Fruit fly (Drosophila melanogaster) whole organism, embryonic: ENCODE results near the gene dlg1.

ENCODE experiments used
- Abd-B ChIP-seq: fragments of 200-800 bp; sonication (Bioruptor generic); optimal IDR thresholded peaks from 2 replicates; lab custom pipeline; 2018; ENCODE audit warnings: missing biosample characterization, mild to moderate bottlenecking, missing genetic modification characterization, moderate library complexity
- Awh ChIP-seq: fragments of 200-800 bp; sonication (Bioruptor generic); IDR thresholded peaks from 2 replicates; pipeline ENCODE4, ENCODE4 v1.3.6; 2022; ENCODE audit warnings: missing biosample characterization, missing genetic modification characterization
- Blimp-1 ChIP-seq: fragments of 200-800 bp; sonication (Bioruptor generic); optimal IDR thresholded peaks from 3 replicates; lab custom pipeline; 2018; ENCODE audit warnings: missing biosample characterization, missing genetic modification characterization, mild to moderate bottlenecking, moderate library complexity, missing genetic modification reagents
- CG12769 ChIP-seq: fragments of 200-800 bp; sonication (Bioruptor generic); optimal IDR thresholded peaks from 2 replicates; lab custom pipeline; 2019; ENCODE audit warnings: missing biosample characterization, mild to moderate bottlenecking, missing genetic modification characterization, moderate library complexity
- CG13296 ChIP-seq: fragments of 200-800 bp; sonication (Bioruptor generic); optimal IDR thresholded peaks from 3 replicates; lab custom pipeline; 2018; ENCODE audit warnings: missing biosample characterization, mild to moderate bottlenecking, missing genetic modification characterization
- CG14860 ChIP-seq: fragments of 200-800 bp; sonication (Bioruptor generic); IDR thresholded peaks from 3 replicates; pipeline ENCODE4 v1.3.6; 2022; ENCODE audit warnings: missing biosample characterization, missing genetic modification characterization; ENCODE audit not compliant: partially characterized antibody
- CG15011 ChIP-seq: fragments of 200-800 bp; sonication (Bioruptor generic); optimal IDR thresholded peaks from 3 replicates; lab custom pipeline; 2018; ENCODE audit warnings: missing biosample characterization, mild to moderate bottlenecking, missing genetic modification characterization
- CG1792 ChIP-seq: fragments of 200-800 bp; sonication (Bioruptor generic); optimal IDR thresholded peaks from 2 replicates; lab custom pipeline; 2016; ENCODE audit warnings: missing biosample characterization, missing genetic modification characterization
- CG18011 ChIP-seq: fragments of 200-800 bp; sonication (Bioruptor generic); optimal IDR thresholded peaks from 2 replicates; lab custom pipeline; 2017; ENCODE audit warnings: missing biosample characterization, missing genetic modification characterization, mild to moderate bottlenecking, moderate library complexity, missing genotype
- CG2678 ChIP-seq: fragments of 200-800 bp; sonication (Bioruptor generic); optimal IDR thresholded peaks from 3 replicates; lab custom pipeline; 2019; ENCODE audit warnings: missing biosample characterization, mild to moderate bottlenecking, missing genetic modification characterization, moderate library complexity
- CG31224 ChIP-seq: fragments of 200-800 bp; sonication (Bioruptor generic); IDR thresholded peaks from 2 replicates; pipeline ENCODE4 v1.3.6; 2022; ENCODE audit warnings: missing biosample characterization, missing genetic modification characterization
- CG3838 ChIP-seq: fragments of 200-800 bp; sonication (Bioruptor generic); optimal IDR thresholded peaks from 3 replicates; lab custom pipeline; 2016; ENCODE audit warnings: missing biosample characterization, missing genetic modification characterization
- CG3847 ChIP-seq: fragments of 200-800 bp; sonication (Bioruptor generic); IDR thresholded peaks from 2 replicates; pipeline ENCODE4 v1.3.6; 2022; ENCODE audit warnings: missing biosample characterization, missing genetic modification characterization
- CG4424 ChIP-seq: fragments of 200-800 bp; sonication (Bioruptor generic); optimal IDR thresholded peaks from 3 replicates; lab custom pipeline; 2016; ENCODE audit warnings: missing biosample characterization, missing genetic modification characterization
- CG4707 ChIP-seq: fragments of 200-800 bp; sonication (Bioruptor generic); optimal IDR thresholded peaks from 2 replicates; lab custom pipeline; 2018; ENCODE audit warnings: missing biosample characterization, mild to moderate bottlenecking, missing genetic modification characterization, moderate library complexity
- CG6272 ChIP-seq: fragments of 200-800 bp; sonication (Bioruptor generic); IDR thresholded peaks from 2 replicates; pipeline ENCODE4 v1.3.6; 2022; ENCODE audit warnings: missing biosample characterization, missing genetic modification characterization
- CG6683 ChIP-seq: fragments of 200-800 bp; sonication (Bioruptor generic); optimal IDR thresholded peaks from 2 replicates; lab custom pipeline; 2017; ENCODE audit warnings: missing biosample characterization, mild to moderate bottlenecking, missing genetic modification characterization, missing genetic modification reagents
- CG6813 ChIP-seq: fragments of 200-800 bp; sonication (Bioruptor generic); optimal IDR thresholded peaks from 2 replicates; lab custom pipeline; 2017; ENCODE audit warnings: missing biosample characterization, missing genetic modification characterization, mild to moderate bottlenecking, moderate library complexity, missing genetic modification reagents
- CG6854 ChIP-seq: fragments of 200-800 bp; sonication (Bioruptor generic); optimal IDR thresholded peaks from 3 replicates; lab custom pipeline; 2017; ENCODE audit warnings: missing biosample characterization, mild to moderate bottlenecking, missing genetic modification characterization
- CG9437 ChIP-seq: fragments of 200-800 bp; sonication (Bioruptor generic); optimal IDR thresholded peaks from 2 replicates; lab custom pipeline; 2018; ENCODE audit warnings: missing biosample characterization, mild to moderate bottlenecking, missing genetic modification characterization
- E2f1 ChIP-seq: fragments of 200-800 bp; sonication (Bioruptor generic); IDR thresholded peaks from 2 replicates; pipeline ENCODE4 v1.3.6; 2022; ENCODE audit warnings: missing biosample characterization, missing genetic modification characterization
- Elba2 ChIP-seq: fragments of 200-800 bp; sonication (Bioruptor generic); optimal IDR thresholded peaks from 3 replicates; lab custom pipeline; 2016; ENCODE audit warnings: missing biosample characterization, missing genetic modification characterization
- Fer3 ChIP-seq: fragments of 200-800 bp; sonication (Bioruptor generic); optimal IDR thresholded peaks from 2 replicates; lab custom pipeline; 2018; ENCODE audit warnings: missing biosample characterization, mild to moderate bottlenecking, missing genetic modification characterization, moderate library complexity
- HmgD ChIP-seq: fragments of 200-800 bp; sonication (Bioruptor generic); optimal IDR thresholded peaks from 3 replicates; lab custom pipeline; 2016; ENCODE audit warnings: missing biosample characterization, missing genetic modification characterization
- Lim3 ChIP-seq: fragments of 200-800 bp; sonication (Bioruptor generic); IDR thresholded peaks from 2 replicates; pipeline ENCODE4 v1.3.6; 2022; ENCODE audit warnings: missing biosample characterization, missing genetic modification characterization
- MTF-1 ChIP-seq: fragments of 200-800 bp; sonication (Bioruptor generic); optimal IDR thresholded peaks from 2 replicates; lab custom pipeline; 2018; ENCODE audit warnings: missing biosample characterization, mild to moderate bottlenecking, missing genetic modification characterization, borderline replicate concordance
- NC2β ChIP-seq: fragments of 200-800 bp; sonication (Bioruptor generic); optimal IDR thresholded peaks from 2 replicates; lab custom pipeline; 2016; ENCODE audit warnings: missing biosample characterization, missing genetic modification characterization
- Scr ChIP-seq: fragments of 200-800 bp; sonication (Bioruptor generic); IDR thresholded peaks from 2 replicates; pipeline ENCODE4 v1.3.6; 2022; ENCODE audit warnings: missing biosample characterization, missing genetic modification characterization; ENCODE audit not compliant: partially characterized antibody
- Sox100B ChIP-seq: fragments of 200-800 bp; sonication (Bioruptor generic); optimal IDR thresholded peaks from 3 replicates; lab custom pipeline; 2018; ENCODE audit warnings: missing biosample characterization, mild to moderate bottlenecking, missing genetic modification characterization
- Tbp ChIP-seq: fragments of >200 bp; optimal IDR thresholded peaks from 2 replicates; lab custom pipeline; 2018; ENCODE audit warnings: missing biosample characterization, missing genetic modification characterization
- abd-A ChIP-seq: fragments of 200-800 bp; sonication (Bioruptor generic); optimal IDR thresholded peaks from 3 replicates; lab custom pipeline; 2019; ENCODE audit warnings: missing biosample characterization, mild to moderate bottlenecking, missing genetic modification characterization, moderate library complexity
- ap ChIP-seq: fragments of 200-800 bp; sonication (Bioruptor generic); IDR thresholded peaks from 2 replicates; pipeline ENCODE4 v1.3.6; 2022; ENCODE audit warnings: missing biosample characterization, missing genetic modification characterization
- bigmax ChIP-seq: fragments of 200-800 bp; sonication (Bioruptor generic); optimal IDR thresholded peaks from 2 replicates; lab custom pipeline; 2018; ENCODE audit warnings: missing biosample characterization, mild to moderate bottlenecking, missing genetic modification characterization
- br ChIP-seq: fragments of >200 bp; optimal IDR thresholded peaks from 2 replicates; lab custom pipeline; 2017
- cas ChIP-seq: fragments of 200-800 bp; sonication (Bioruptor generic); IDR thresholded peaks from 2 replicates; pipeline ENCODE4 v1.3.6; 2022; ENCODE audit warnings: missing biosample characterization, missing genetic modification characterization
- dati ChIP-seq: fragments of 200-800 bp; sonication (Bioruptor generic); IDR thresholded peaks from 2 replicates; pipeline ENCODE4 v1.3.6; 2022; ENCODE audit warnings: missing biosample characterization, missing genetic modification characterization
- dimm ChIP-seq: fragments of 200-800 bp; sonication (Bioruptor generic); IDR thresholded peaks from 2 replicates; pipeline ENCODE4 v1.3.6; 2022; ENCODE audit warnings: missing biosample characterization, missing genetic modification characterization
- dm ChIP-seq: fragments of 200-800 bp; sonication (Bioruptor generic); optimal IDR thresholded peaks from 3 replicates; lab custom pipeline; 2016; ENCODE audit warnings: missing biosample characterization, missing genetic modification characterization
- dysf ChIP-seq: fragments of 200-800 bp; sonication (Bioruptor generic); IDR thresholded peaks from 3 replicates; pipeline ENCODE4 v1.3.6; 2022; ENCODE audit warnings: missing biosample characterization, missing genetic modification characterization
- ewg ChIP-seq: fragments of 200-800 bp; sonication (Bioruptor generic); optimal IDR thresholded peaks from 3 replicates; lab custom pipeline; 2017; ENCODE audit warnings: mild to moderate bottlenecking, missing biosample characterization, missing genetic modification reagents, missing genetic modification characterization
- ken ChIP-seq: fragments of 200-800 bp; sonication (Bioruptor generic); IDR thresholded peaks from 3 replicates; pipeline ENCODE4 v1.3.6; 2022; ENCODE audit warnings: missing biosample characterization, missing genetic modification characterization
- prd ChIP-seq, 3 experiments: fragments of >200 bp in 2 of 3; fragments of 200-800 bp in 1 of 3; sonication (Bioruptor generic) in 1 of 3; optimal IDR thresholded peaks in 2 of 3; IDR thresholded peaks in 1 of 3; 2 replicates in 2 of 3; 3 replicates in 1 of 3; pipeline versions ENCODE4 v1.3.6 to Lab custom; 2017 to 2022; ENCODE audit warnings: missing biosample characterization in 1 of 3, missing genetic modification characterization in 1 of 3
- so ChIP-seq: fragments of 200-800 bp; sonication (Bioruptor generic); IDR thresholded peaks from 3 replicates; pipeline ENCODE4 v1.3.6; 2022; ENCODE audit warnings: missing biosample characterization, missing genetic modification characterization
- sr ChIP-seq: fragments of 200-800 bp; sonication (Bioruptor generic); IDR thresholded peaks from 3 replicates; pipeline ENCODE4 v1.3.6; 2022; ENCODE audit warnings: missing biosample characterization, missing genetic modification characterization
- tap ChIP-seq: fragments of 200-800 bp; optimal IDR thresholded peaks from 3 replicates; lab custom pipeline; 2019; ENCODE audit warnings: missing biosample characterization, mild to moderate bottlenecking, missing genetic modification characterization, moderate library complexity
- tio ChIP-seq: fragments of 200-800 bp; sonication (Bioruptor generic); optimal IDR thresholded peaks from 2 replicates; lab custom pipeline; 2017; ENCODE audit warnings: missing biosample characterization, missing genetic modification characterization, inconsistent platforms
- tll ChIP-seq, 2 experiments: fragments of 200-800 bp in 1 of 2; fragments of >200 bp in 1 of 2; sonication (Bioruptor generic) in 1 of 2; optimal IDR thresholded peaks; 2 replicates each; lab custom pipeline; 2017 to 2019; ENCODE audit warnings: missing biosample characterization in 2 of 2, missing genetic modification characterization in 2 of 2, mild to moderate bottlenecking in 1 of 2, moderate library complexity in 1 of 2
- trh ChIP-seq: fragments of 200-800 bp; sonication (Bioruptor generic); optimal IDR thresholded peaks from 2 replicates; lab custom pipeline; 2016; ENCODE audit warnings: missing biosample characterization, missing genetic modification characterization
- zfh1 ChIP-seq: fragments of 200-800 bp; sonication (Bioruptor generic); IDR thresholded peaks from 3 replicates; pipeline ENCODE4 v1.3.6; 2022; ENCODE audit warnings: missing biosample characterization, missing genetic modification characterization

dlg1 gene

DNA sequence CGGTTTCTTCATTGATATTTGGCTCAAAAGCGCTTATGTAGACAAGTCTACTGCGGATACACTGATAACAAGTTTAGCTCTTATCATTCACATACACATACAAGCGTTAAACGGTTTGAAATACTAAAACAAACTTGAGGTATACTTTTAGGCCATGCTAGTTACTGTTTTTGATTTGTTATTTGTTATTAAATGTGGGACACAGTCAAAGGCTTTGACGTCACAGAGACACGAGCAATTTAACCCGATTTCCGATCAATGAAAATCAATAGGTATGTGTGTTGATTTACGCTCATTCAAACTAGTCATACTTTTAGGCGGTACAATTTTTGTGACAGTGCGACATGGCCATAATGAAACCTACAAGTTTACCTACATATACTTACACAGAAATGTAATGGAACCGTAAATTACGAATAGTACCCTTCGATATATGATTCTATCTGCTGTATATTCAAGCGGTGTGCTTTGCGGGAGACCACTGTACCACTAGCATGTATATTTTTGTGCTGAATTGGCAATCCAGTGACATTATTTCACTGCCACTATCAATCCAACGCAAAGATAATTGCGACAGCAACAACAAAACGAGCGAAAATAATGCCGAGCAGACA, 77.4 kb downstream of the dlg1 start (continued):
- TF ChIP-seq E2f1 (GFP tag; lab: Robert Waterston, UW) (peak; percentile 62), CG6854 (GFP tag; lab: Kevin White, UChicago) (peak; percentile 74), Lim3 (no peak), tio (peak; percentile 43), CG12769 (tag; lab: Kevin White, UChicago) (peak; percentile 96), dm (GFP tag; lab: Kevin White, UChicago) (peak; percentile 12), abd-A (tag; lab: Kevin White, UChicago) (peak; percentile 45), CG6683 (GFP tag; lab: Kevin White, UChicago) (peak; percentile 54), trh (no peak), CG9437 (GFP tag; lab: Kevin White, UChicago) (peak; percentile 3), MTF-1 (GFP tag; lab: Kevin White, UChicago) (peak; percentile 30), CG6272 (GFP tag; lab: Robert Waterston, UW) (peak; percentile 46; the same call in 1 of the 2 replicates), Abd-B (peak; percentile 64), CG2678 (tag; lab: Kevin White, UChicago) (peak; percentile 87), Blimp-1 (peak; percentile 29), CG6813 (GFP tag; lab: Kevin White, UChicago) (peak; percentile 55), bigmax (no peak), CG4707 (no peak), sr (GFP tag; lab: Robert Waterston, UW) (no peak), Tbp (GFP tag; lab: Kevin White, UChicago) (no peak), CG14860 (no peak), br (lab: Kevin White, UChicago) (no peak), ap (GFP tag; lab: Robert Waterston, UW) (peak; percentile 63), Elba2 (GFP tag; lab: Kevin White, UChicago) (no peak), so (GFP tag; lab: Robert Waterston, UW) (0 out of 3 replicates have a peak, but pooled peaks have one; percentile 49), CG31224 (GFP tag; lab: Robert Waterston, UW) (peak; percentile 85), CG18011 (GFP tag; lab: Kevin White, UChicago) (peak; percentile 23), zfh1 (GFP tag; lab: Robert Waterston, UW) (peak; percentile 70; the same call in 2 of the 3 replicates), CG15011 (GFP tag; lab: Kevin White, UChicago) (peak; percentile 23), tll (GFP tag; optimal IDR thresholded peaks at IDR 0.05; lab: Kevin White, UChicago) (no peak), CG1792 (GFP tag; lab: Kevin White, UChicago) (peak; percentile 77), Scr (no peak), ewg (GFP tag; lab: Kevin White, UChicago) (peak; percentile 19), dati (GFP tag; lab: Robert Waterston, UW) (peak; percentile 57; the same call in 1 of the 2 replicates), Fer3 (peak; percentile 91), CG3847 (peak; percentile 89), CG4424 (peak; percentile 59), CG3838 (GFP tag; lab: Kevin White, UChicago) (no peak), CG13296 (GFP tag; lab: Kevin White, UChicago) (peak; percentile 68), cas (peak; percentile 50; the same call in 1 of the 2 replicates), Sox100B (GFP tag; lab: Kevin White, UChicago) (peak; percentile 22), ken (GFP tag; lab: Robert Waterston, UW) (peak; percentile 77), NC2β (no peak), Awh (GFP tag; lab: Robert Waterston, UW) (peak; percentile 73), prd (optimal IDR thresholded peaks at IDR 0.05; lab: Kevin White, UChicago) (no peak), prd (GFP tag; IDR thresholded peaks at IDR 0.05; lab: Robert Waterston, UW) (peak; percentile 85), dimm (GFP tag; lab: Robert Waterston, UW) (no peak), tap (tag; lab: Kevin White, UChicago) (peak; percentile 55), HmgD (GFP tag; lab: Kevin White, UChicago) (peak; percentile 9), dysf (GFP tag; lab: Robert Waterston, UW) (peak; percentile 88)
